Worm (Caenorhabditis elegans) whole organism, L3 larva: Measurements from ENCODE around the gene T15B7.1.

Source experiments
- R02D3.7 ChIP-seq: fragments of 150-350 bp; optimal IDR thresholded peaks from 2 replicates; lab custom pipeline; 2014; ENCODE audit warnings: missing biosample characterization, missing genetic modification characterization
- ZK546.5 ChIP-seq: sonication (generic microtip); optimal IDR thresholded peaks from 2 replicates; lab custom pipeline; 2017; ENCODE audit warnings: missing biosample characterization, missing genetic modification characterization
- aly-2 ChIP-seq: fragments of 150-350 bp; optimal IDR thresholded peaks from 2 replicates; lab custom pipeline; 2014; ENCODE audit warnings: missing biosample characterization, missing genetic modification characterization
- ama-1 ChIP-seq: fragments of 150-350 bp; optimal IDR thresholded peaks from 2 replicates; lab custom pipeline; 2018
- ceh-16 ChIP-seq: sonication (generic microtip); optimal IDR thresholded peaks from 2 replicates; lab custom pipeline; 2017; ENCODE audit warnings: missing biosample characterization, missing genetic modification characterization
- ceh-28 ChIP-seq: fragments of 150-350 bp; optimal IDR thresholded peaks from 2 replicates; lab custom pipeline; 2014; ENCODE audit warnings: missing biosample characterization, missing genetic modification reagents, missing genetic modification characterization
- ceh-82 ChIP-seq: fragments of 150-350 bp; optimal IDR thresholded peaks from 2 replicates; lab custom pipeline; 2014; ENCODE audit warnings: missing biosample characterization, missing genetic modification characterization
- ceh-9 ChIP-seq: sonication (generic microtip); optimal IDR thresholded peaks from 2 replicates; lab custom pipeline; 2018; ENCODE audit warnings: missing biosample characterization, missing genetic modification characterization
- daf-12 ChIP-seq: fragments of 150-350 bp; optimal IDR thresholded peaks from 2 replicates; lab custom pipeline; 2014; ENCODE audit warnings: missing biosample characterization, missing genetic modification reagents, missing genetic modification characterization
- egl-27 ChIP-seq: sonication (generic microtip); optimal IDR thresholded peaks from 4 replicates; lab custom pipeline; 2017; ENCODE audit warnings: missing biosample characterization, missing genetic modification reagents, missing genetic modification characterization
- egl-5 ChIP-seq: fragments of 150-350 bp; optimal IDR thresholded peaks from 2 replicates; lab custom pipeline; 2017; ENCODE audit warnings: missing biosample characterization, missing genetic modification reagents, missing genetic modification characterization, inconsistent platforms
- elt-1 ChIP-seq: fragments of 150-350 bp; optimal IDR thresholded peaks from 2 replicates; lab custom pipeline; 2014; ENCODE audit warnings: missing biosample characterization, missing genetic modification characterization
- elt-2 ChIP-seq: sonication (generic microtip); optimal IDR thresholded peaks from 2 replicates; lab custom pipeline; 2016; ENCODE audit warnings: missing genetic modification reagents, mild to moderate bottlenecking, missing genetic modification characterization, missing compliant biosample characterization
- eor-1 ChIP-seq, 2 experiments: fragments of 150-350 bp; optimal IDR thresholded peaks; 2 replicates each; lab custom pipeline; 2014 to 2018; ENCODE audit warnings: missing biosample characterization in 2 of 2, missing genetic modification characterization in 2 of 2
- fkh-10 ChIP-seq: sonication (generic microtip); optimal IDR thresholded peaks from 2 replicates; lab custom pipeline; 2017; ENCODE audit warnings: missing biosample characterization, missing genetic modification reagents, missing genetic modification characterization
- fkh-2 ChIP-seq: fragments of 150-350 bp; optimal IDR thresholded peaks from 2 replicates; lab custom pipeline; 2014; ENCODE audit warnings: missing biosample characterization, missing genetic modification reagents, missing genetic modification characterization
- fos-1 ChIP-seq: fragments of 150-350 bp; optimal IDR thresholded peaks from 2 replicates; lab custom pipeline; 2014; ENCODE audit warnings: missing biosample characterization, missing genetic modification characterization
- hmg-11 ChIP-seq: sonication (generic microtip); optimal IDR thresholded peaks from 2 replicates; lab custom pipeline; 2016; ENCODE audit warnings: missing genetic modification characterization, missing compliant biosample characterization
- jun-1 ChIP-seq: fragments of 150-350 bp; optimal IDR thresholded peaks from 2 replicates; lab custom pipeline; 2014; ENCODE audit warnings: missing biosample characterization, missing genetic modification reagents, missing genetic modification characterization
- lin-15B ChIP-seq: fragments of 150-350 bp; optimal IDR thresholded peaks from 2 replicates; lab custom pipeline; 2014; ENCODE audit warnings: missing biosample characterization, missing genetic modification characterization
- lin-39 ChIP-seq: fragments of 150-350 bp; optimal IDR thresholded peaks from 2 replicates; lab custom pipeline; 2018; ENCODE audit warnings: missing biosample characterization, missing genetic modification reagents, missing genetic modification characterization
- lsy-12 ChIP-seq: sonication (generic microtip); optimal IDR thresholded peaks from 2 replicates; lab custom pipeline; 2016; ENCODE audit warnings: mild to moderate bottlenecking, missing genetic modification characterization, missing compliant biosample characterization
- mml-1 ChIP-seq: fragments of 150-350 bp; sonication (generic microtip); optimal IDR thresholded peaks from 3 replicates; lab custom pipeline; 2014; ENCODE audit warnings: missing biosample characterization, missing genetic modification characterization
- nfya-1 ChIP-seq: sonication (generic microtip); optimal IDR thresholded peaks from 2 replicates; lab custom pipeline; 2017; ENCODE audit warnings: missing genetic modification characterization, mild to moderate bottlenecking, missing compliant biosample characterization, antibody characterized with exemption, moderate library complexity; ENCODE audit not compliant: insufficient read depth
- nhr-11 ChIP-seq: fragments of 150-350 bp; optimal IDR thresholded peaks from 2 replicates; lab custom pipeline; 2014; ENCODE audit warnings: missing biosample characterization, missing genetic modification characterization
- nhr-12 ChIP-seq: fragments of 150-350 bp; optimal IDR thresholded peaks from 2 replicates; lab custom pipeline; 2014; ENCODE audit warnings: missing biosample characterization, missing genetic modification characterization
- nhr-23 ChIP-seq: fragments of 150-350 bp; optimal IDR thresholded peaks from 2 replicates; lab custom pipeline; 2014; ENCODE audit warnings: missing biosample characterization, missing genetic modification reagents, missing genetic modification characterization
- nhr-237 ChIP-seq: fragments of 150-350 bp; optimal IDR thresholded peaks from 2 replicates; lab custom pipeline; 2014; ENCODE audit warnings: missing biosample characterization, missing genetic modification characterization
- nhr-25 ChIP-seq: sonication (generic microtip); optimal IDR thresholded peaks from 2 replicates; lab custom pipeline; 2017; ENCODE audit warnings: missing biosample characterization, missing genetic modification characterization
- nhr-28 ChIP-seq: fragments of 150-350 bp; optimal IDR thresholded peaks from 2 replicates; lab custom pipeline; 2014; ENCODE audit warnings: missing biosample characterization, missing genetic modification characterization
- nhr-43 ChIP-seq: sonication (generic microtip); optimal IDR thresholded peaks from 2 replicates; lab custom pipeline; 2016; ENCODE audit warnings: mild to moderate bottlenecking, missing genetic modification characterization, missing compliant biosample characterization; ENCODE audit not compliant: poor library complexity, severe bottlenecking
- nhr-77 ChIP-seq: fragments of 150-350 bp; optimal IDR thresholded peaks from 2 replicates; lab custom pipeline; 2014; ENCODE audit warnings: missing biosample characterization, missing genetic modification characterization
- pha-4 ChIP-seq: fragments of 150-350 bp; optimal IDR thresholded peaks from 2 replicates; lab custom pipeline; 2014; ENCODE audit warnings: missing biosample characterization, missing genetic modification reagents, missing genetic modification characterization
- pqm-1 ChIP-seq: fragments of 150-350 bp; optimal IDR thresholded peaks from 2 replicates; lab custom pipeline; 2017; ENCODE audit warnings: missing biosample characterization, missing genetic modification characterization, inconsistent platforms
- skn-1 ChIP-seq: fragments of 150-350 bp; optimal IDR thresholded peaks from 2 replicates; lab custom pipeline; 2014; ENCODE audit warnings: missing biosample characterization, missing genetic modification characterization
- snpc-4 ChIP-seq: fragments of 150-350 bp; optimal IDR thresholded peaks from 2 replicates; lab custom pipeline; 2014; ENCODE audit warnings: missing biosample characterization, missing genetic modification characterization
- tbx-2 ChIP-seq: sonication (generic microtip); optimal IDR thresholded peaks from 2 replicates; lab custom pipeline; 2016; ENCODE audit warnings: mild to moderate bottlenecking, missing genetic modification characterization, missing compliant biosample characterization
- unc-39 ChIP-seq: sonication (generic microtip); optimal IDR thresholded peaks from 4 replicates; lab custom pipeline; 2017; ENCODE audit warnings: missing biosample characterization, missing genetic modification characterization
- unc-62 ChIP-seq: fragments of 150-350 bp; sonication (generic microtip); optimal IDR thresholded peaks from 4 replicates; lab custom pipeline; 2014; ENCODE audit warnings: missing biosample characterization, missing genetic modification reagents, missing genetic modification characterization
- zag-1 ChIP-seq: fragments of 150-350 bp; optimal IDR thresholded peaks from 2 replicates; lab custom pipeline; 2014; ENCODE audit warnings: missing biosample characterization, missing genetic modification characterization
- ztf-11 ChIP-seq: fragments of 150-350 bp; optimal IDR thresholded peaks from 2 replicates; lab custom pipeline; 2014; ENCODE audit warnings: missing biosample characterization, missing genetic modification characterization
- ztf-4 ChIP-seq: fragments of 150-350 bp; optimal IDR thresholded peaks from 2 replicates; lab custom pipeline; 2014; ENCODE audit warnings: missing biosample characterization, missing genetic modification characterization

Gene T15B7.1

DNA sequence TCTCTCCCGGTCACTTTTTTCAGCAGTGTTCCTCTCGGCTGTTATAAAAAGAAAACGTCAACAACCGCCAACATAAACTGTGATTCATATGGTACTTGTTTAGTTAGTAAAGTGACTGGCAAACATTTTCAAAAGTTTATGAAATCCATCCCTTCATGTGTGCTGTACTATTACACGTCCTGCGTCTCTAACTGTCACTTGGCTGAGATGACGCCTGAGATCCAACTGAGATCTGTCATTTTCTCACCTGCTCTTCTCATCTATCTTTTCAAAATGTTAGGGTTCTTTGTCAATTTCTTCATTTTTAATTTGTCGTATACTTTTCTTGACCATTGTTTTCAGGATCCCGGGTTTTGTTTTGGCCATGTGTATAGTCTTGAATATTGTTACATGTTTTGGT, 32.2 kb downstream of the T15B7.1 start:
- TF ChIP-seq ceh-82 (tag; lab: Kevin White, UChicago) (no peak), pha-4 (peak; percentile 35), ztf-11 (no peak)
- TF ChIP-seq, all 47 proteins: peak for 1

DNA sequence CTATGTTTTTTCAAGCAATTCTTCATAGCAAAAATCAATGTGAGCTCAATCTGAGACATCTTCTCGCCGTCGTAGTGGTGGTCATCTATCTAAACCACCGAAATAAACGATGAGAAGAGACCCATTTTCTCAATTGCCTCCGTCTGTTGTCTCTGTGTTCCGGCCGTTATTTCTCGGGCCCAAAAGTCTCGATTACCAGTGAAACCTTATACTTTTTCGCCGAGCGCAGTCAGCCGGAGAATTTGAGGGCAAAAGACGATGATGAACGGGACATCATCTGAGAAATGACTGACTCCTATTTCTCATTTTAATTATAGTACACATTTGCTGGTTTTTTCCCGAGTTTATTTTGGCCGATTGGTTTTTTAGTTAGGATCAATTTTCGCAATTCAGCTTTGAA, 33.3 kb downstream of the T15B7.1 start:
- TF ChIP-seq nhr-28 (tag; lab: Kevin White, UChicago) (no peak), hmg-11 (tag; lab: Kevin White, UChicago) (peak; percentile 7), nfya-1 (no peak), tbx-2 (tag; lab: Kevin White, UChicago) (no peak)

DNA sequence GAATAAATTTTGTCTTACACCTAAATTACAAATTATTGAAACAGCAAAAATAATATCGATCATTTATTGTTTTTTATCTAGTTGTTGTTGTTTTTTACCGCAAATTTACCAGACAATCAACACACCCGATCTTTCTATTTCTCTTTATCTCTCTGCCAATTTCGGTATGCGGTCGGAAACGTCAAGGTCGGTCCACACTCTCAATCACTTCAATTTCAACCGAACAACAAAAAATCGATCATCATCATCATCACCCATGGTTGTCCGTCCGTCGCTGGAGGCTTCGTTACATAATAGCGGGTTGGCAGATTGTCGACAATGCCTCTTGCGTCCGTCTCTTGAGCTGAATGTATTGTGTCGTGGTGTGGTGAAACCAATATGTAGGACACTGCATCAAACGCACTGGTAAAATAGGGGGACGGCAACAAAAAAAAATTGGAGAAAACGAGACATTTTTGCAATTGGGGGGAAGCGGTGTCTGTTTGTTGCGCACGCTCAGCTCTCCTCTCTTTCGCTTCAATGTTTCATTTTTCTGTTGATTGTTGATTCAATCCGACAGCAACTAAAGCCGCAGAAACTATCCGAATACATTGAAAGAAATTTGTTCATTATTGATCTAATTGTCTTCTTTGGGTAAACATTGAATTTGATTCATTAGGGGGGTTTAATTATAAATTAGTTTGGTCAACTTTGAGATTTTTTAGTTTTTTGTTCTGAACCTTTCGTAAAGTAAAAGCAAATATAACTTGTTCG, 34.4 kb downstream of the T15B7.1 start:
- no peak for TF ChIP-seq egl-5
- peak; percentile 67 for TF ChIP-seq nhr-25 (tag; lab: Kevin White, UChicago)
- TF ChIP-seq jun-1 (tag; lab: Kevin White, UChicago), result no peak
- TF ChIP-seq zag-1 (tag; lab: Kevin White, UChicago), result no peak
- TF ChIP-seq egl-27, result peak; percentile 1
- TF ChIP-seq elt-2 (tag; lab: Kevin White, UChicago), result no peak
- TF ChIP-seq pha-4, result peak; percentile 86
- TF ChIP-seq nhr-77 (tag; lab: Kevin White, UChicago), result no peak
- peak; percentile 39 for TF ChIP-seq ceh-28 (tag; lab: Kevin White, UChicago)
- TF ChIP-seq pqm-1 (tag; lab: Kevin White, UChicago), result no peak
- no peak for TF ChIP-seq fkh-2 (tag; lab: Kevin White, UChicago)
- peak; percentile 55 for TF ChIP-seq elt-1
- TF ChIP-seq hmg-11 (tag; lab: Kevin White, UChicago), result peak; percentile 25
- peak; percentile 10 for TF ChIP-seq lin-39 (tag; lab: Kevin White, UChicago)
- TF ChIP-seq unc-62, result peak; percentile 21

DNA sequence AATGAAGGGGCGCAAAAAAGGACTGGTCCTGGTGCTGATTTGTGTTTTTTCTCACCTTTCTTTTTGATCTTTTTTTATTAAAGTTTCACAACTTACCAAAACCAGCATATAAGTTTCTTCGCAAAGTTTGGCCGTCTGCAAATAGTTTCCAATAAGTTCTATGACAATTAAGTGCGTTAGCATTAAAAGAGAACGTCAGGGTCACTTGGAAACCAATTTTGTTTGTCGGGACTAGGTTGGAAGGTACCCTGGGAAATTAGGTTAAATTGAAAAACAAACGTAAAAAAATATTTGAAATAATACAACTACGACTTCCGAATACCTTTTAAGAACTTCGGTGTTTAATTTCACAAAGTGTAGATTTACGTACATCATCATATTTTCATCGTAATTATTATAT, 36.0 kb downstream of the T15B7.1 start:
- no peak for TF ChIP-seq unc-62
- no peak for TF ChIP-seq ceh-28 (tag; lab: Kevin White, UChicago)
- no peak for TF ChIP-seq nhr-12 (tag; lab: Kevin White, UChicago)
- TF ChIP-seq ceh-9 (tag; lab: Kevin White, UChicago), result no peak
- no peak for TF ChIP-seq fkh-2 (tag; lab: Kevin White, UChicago)

DNA sequence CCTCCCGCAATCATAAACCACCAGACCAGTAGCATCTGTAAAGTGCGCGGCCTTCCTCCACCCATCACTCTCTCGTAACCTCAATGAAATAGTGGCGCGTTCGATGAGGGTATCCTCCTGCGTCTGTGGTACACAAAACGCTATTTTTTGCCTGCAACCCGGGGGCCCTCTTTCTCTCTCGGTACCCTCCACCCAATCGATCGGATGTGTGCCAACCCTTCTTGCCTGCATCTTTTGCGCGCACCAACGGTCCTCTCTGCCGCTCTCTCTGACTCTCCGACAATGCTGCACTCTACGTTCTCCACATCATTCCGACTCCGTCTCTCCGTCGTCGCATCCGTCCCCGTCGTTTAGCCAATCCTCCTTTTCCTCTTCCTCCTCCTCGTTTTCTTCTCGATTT, 37.0 kb downstream of the T15B7.1 start:
- TF ChIP-seq ama-1, result no peak
- no peak for TF ChIP-seq unc-62
- TF ChIP-seq lin-15B (tag; lab: Kevin White, UChicago), result peak; percentile 52
- peak; percentile 32 for TF ChIP-seq snpc-4 (tag; lab: Kevin White, UChicago)
- peak; percentile 44 for TF ChIP-seq nhr-25 (tag; lab: Kevin White, UChicago)
- no peak for TF ChIP-seq daf-12 (tag; lab: Kevin White, UChicago)
- no peak for TF ChIP-seq unc-39
- TF ChIP-seq eor-1 (tag; optimal IDR thresholded peaks at IDR 0.05; lab: Kevin White, UChicago), result no peak
- peak; percentile 22 for TF ChIP-seq skn-1 (tag; lab: Kevin White, UChicago)
- no peak for TF ChIP-seq aly-2 (tag; lab: Kevin White, UChicago)
- TF ChIP-seq zag-1 (tag; lab: Kevin White, UChicago), result no peak
- TF ChIP-seq fos-1 (tag; lab: Kevin White, UChicago), result no peak
- TF ChIP-seq nhr-12 (tag; lab: Kevin White, UChicago), result no peak
- TF ChIP-seq jun-1 (tag; lab: Kevin White, UChicago), result peak; percentile 29
- no peak for TF ChIP-seq ztf-11
- TF ChIP-seq pqm-1 (tag; lab: Kevin White, UChicago), result no peak
- no peak for TF ChIP-seq nhr-23
- TF ChIP-seq ceh-82 (tag; lab: Kevin White, UChicago), result peak; percentile 21
- TF ChIP-seq ZK546.5, result no peak
- TF ChIP-seq ztf-4 (tag; lab: Kevin White, UChicago), result no peak
- TF ChIP-seq egl-5, result peak; percentile 53
- TF ChIP-seq nhr-11 (tag; lab: Kevin White, UChicago), result no peak
- no peak for TF ChIP-seq ceh-16 (tag; lab: Kevin White, UChicago)
- peak; percentile 53 for TF ChIP-seq nhr-43 (tag; lab: Kevin White, UChicago)
- peak; percentile 88 for TF ChIP-seq nfya-1
- TF ChIP-seq fkh-2 (tag; lab: Kevin White, UChicago), result no peak
- peak; percentile 75 for TF ChIP-seq tbx-2 (tag; lab: Kevin White, UChicago)
- TF ChIP-seq lsy-12 (tag; lab: Kevin White, UChicago), result peak; percentile 41
- TF ChIP-seq fkh-10 (GFP tag; lab: Kevin White, UChicago), result peak; percentile 83
- TF ChIP-seq elt-2 (tag; lab: Kevin White, UChicago), result no peak
- TF ChIP-seq egl-27, result no peak
- TF ChIP-seq hmg-11 (tag; lab: Kevin White, UChicago), result peak; percentile 93
- TF ChIP-seq R02D3.7 (tag; lab: Kevin White, UChicago), result no peak
- TF ChIP-seq ceh-28 (tag; lab: Kevin White, UChicago), result peak; percentile 87
- TF ChIP-seq lin-39 (tag; lab: Kevin White, UChicago), result peak; percentile 83
- no peak for TF ChIP-seq elt-1
- TF ChIP-seq nhr-237 (tag; lab: Kevin White, UChicago), result no peak
- no peak for TF ChIP-seq mml-1 (tag; lab: Kevin White, UChicago)
